Worm (Caenorhabditis elegans): ENCODE data around the gene C49H3.12.

C49H3.12 gene

DNA sequence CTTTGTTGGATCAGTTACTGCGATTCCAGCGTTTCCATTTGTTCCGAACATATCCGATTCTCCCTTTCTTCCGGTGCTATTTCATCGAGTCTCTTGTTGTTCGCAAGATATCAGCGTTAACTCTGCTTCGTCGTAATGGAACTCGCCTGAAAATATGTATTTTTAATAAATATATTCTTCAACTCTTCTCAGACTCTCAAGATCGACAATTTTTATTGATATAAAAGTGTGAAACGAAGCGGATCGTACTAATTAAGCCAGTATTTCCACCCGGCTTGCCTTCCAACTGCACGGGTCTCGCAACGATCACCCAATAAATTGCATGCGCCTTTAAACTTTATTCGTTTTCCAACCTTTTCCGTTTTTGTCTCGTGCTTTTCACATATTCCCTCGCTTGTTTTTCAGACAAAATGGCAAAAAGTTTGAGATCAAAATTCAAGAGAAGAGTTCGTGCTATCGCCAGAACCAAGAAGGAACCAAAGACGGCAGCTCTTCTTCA, 3.1 kb downstream of the C49H3.12 start, which contains the start of the genes xpo-3 and C49H3.3 (continued):
- TF ChIP-seq sptf-1 (tag; optimal IDR thresholded peaks at IDR 0.05) = no peak
- no peak for TF ChIP-seq tbx-8 (GFP tag; optimal IDR thresholded peaks at IDR 0.05)
- no peak for TF ChIP-seq nhr-28 (tag; optimal IDR thresholded peaks at IDR 0.05)
- TF ChIP-seq hlh-1 (tag; optimal IDR thresholded peaks at IDR 0.05) = no peak
- no peak for TF ChIP-seq pha-4 (tag; optimal IDR thresholded peaks at IDR 0.05)
- TF ChIP-seq sem-2 (GFP tag; optimal IDR thresholded peaks at IDR 0.05) = no peak
- TF ChIP-seq ceh-43 (GFP tag; optimal IDR thresholded peaks at IDR 0.05) = no peak
- no peak for TF ChIP-seq lin-32 (GFP tag; optimal IDR thresholded peaks at IDR 0.05)
- no peak for TF ChIP-seq zip-8 (tag; optimal IDR thresholded peaks at IDR 0.05)
- no peak for TF ChIP-seq unc-120 (tag; optimal IDR thresholded peaks at IDR 0.05; ENCODE audit: poor library complexity, severe bottlenecking)

DNA sequence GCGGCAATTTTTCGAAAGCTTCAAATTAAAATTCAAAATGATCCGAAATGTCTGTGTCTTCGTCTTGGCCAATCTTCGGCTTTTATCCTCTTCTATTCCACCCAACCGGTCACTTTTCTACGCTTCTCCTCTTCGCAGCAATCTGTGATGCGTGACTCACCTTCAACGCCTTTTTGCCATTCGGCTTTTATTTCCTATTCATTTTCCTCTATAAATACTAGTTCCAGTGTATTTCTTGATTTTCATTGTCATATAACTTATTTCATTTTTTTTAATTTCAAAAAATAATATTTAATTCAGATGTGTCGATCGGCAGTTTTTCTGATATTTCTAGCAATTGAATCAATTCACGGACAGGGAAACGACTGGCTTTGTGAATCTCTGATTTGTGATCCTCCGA, 7.0 kb downstream of the C49H3.12 start, which contains the start of gene C49H3.16:
TSS of gene C49H3.16 (plus strand) at position 301 of the 400 bp plus-strand sequence.
- TF ChIP-seq blmp-1 (tag; optimal IDR thresholded peaks at IDR 0.05) (no peak), cnd-1 (tag; optimal IDR thresholded peaks at IDR 0.05) (no peak), unc-62 (GFP tag; optimal IDR thresholded peaks at IDR 0.05) (no peak), unc-120 (tag; optimal IDR thresholded peaks at IDR 0.05; ENCODE audit: poor library complexity, severe bottlenecking) (no peak), lin-32 (GFP tag; optimal IDR thresholded peaks at IDR 0.05) (no peak), mls-2 (tag; optimal IDR thresholded peaks at IDR 0.05) (no peak)

DNA sequence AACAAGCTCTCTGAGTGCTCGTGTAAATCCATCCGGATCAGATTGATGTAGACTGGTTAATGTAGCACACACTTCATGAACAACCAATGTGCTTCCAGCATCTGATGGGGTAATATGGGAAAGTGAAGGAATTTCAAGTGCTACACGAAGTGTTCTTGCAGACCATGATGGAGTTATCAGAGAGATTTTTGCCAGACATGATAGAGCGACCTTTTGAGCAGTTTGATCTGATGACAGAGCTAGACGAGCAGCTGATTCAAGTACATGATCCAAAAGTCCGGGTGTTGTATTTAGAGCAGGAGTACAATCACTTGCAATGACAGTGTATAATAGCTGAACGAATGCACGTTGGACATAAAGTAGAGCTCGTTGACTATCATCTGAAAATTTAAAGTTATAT, 9.2 kb downstream of the C49H3.12 start:
- no peak for TF ChIP-seq ham-2 (GFP tag; optimal IDR thresholded peaks at IDR 0.05)
- no peak for TF ChIP-seq bed-3 (GFP tag; optimal IDR thresholded peaks at IDR 0.05)
- TF ChIP-seq cnd-1 (tag; optimal IDR thresholded peaks at IDR 0.05) = no peak
- no peak for TF ChIP-seq drap-1 (GFP tag; optimal IDR thresholded peaks at IDR 0.05)
- TF ChIP-seq flh-1 (GFP tag; optimal IDR thresholded peaks at IDR 0.05) = no peak
- TF ChIP-seq lin-13 (tag; optimal IDR thresholded peaks at IDR 0.05) = no peak
- TF ChIP-seq unc-39 (tag; optimal IDR thresholded peaks at IDR 0.05) = no peak

DNA sequence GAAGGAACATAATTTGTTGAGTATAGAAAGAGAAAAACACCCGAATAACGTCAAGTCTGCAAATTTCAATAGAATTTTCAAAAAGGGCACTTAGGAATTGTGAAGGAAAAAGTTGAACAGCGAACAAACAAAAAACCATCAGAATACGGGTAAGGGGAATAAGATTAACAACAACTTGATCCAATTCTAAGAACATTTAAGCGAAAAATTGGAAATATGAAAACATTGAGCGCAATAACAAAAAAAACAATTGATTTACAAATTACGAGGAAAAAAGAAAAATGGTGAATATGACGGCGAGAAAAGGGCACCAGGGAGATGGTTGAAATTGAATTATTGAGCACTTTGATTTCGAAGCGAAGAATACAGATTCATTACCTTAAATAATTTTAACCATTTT, 10.2 kb downstream of the C49H3.12 start:
- no peak for TF ChIP-seq sem-2 (GFP tag; optimal IDR thresholded peaks at IDR 0.05)
- TF ChIP-seq bed-3 (GFP tag; optimal IDR thresholded peaks at IDR 0.05) = no peak
- TF ChIP-seq drap-1 (GFP tag; optimal IDR thresholded peaks at IDR 0.05) = no peak
- no peak for TF ChIP-seq cnd-1 (tag; optimal IDR thresholded peaks at IDR 0.05)
- no peak for TF ChIP-seq nhr-28 (tag; optimal IDR thresholded peaks at IDR 0.05)
- TF ChIP-seq ham-2 (GFP tag; optimal IDR thresholded peaks at IDR 0.05) = no peak
- TF ChIP-seq unc-62 (GFP tag; optimal IDR thresholded peaks at IDR 0.05) = no peak
- no peak for TF ChIP-seq unc-39 (tag; optimal IDR thresholded peaks at IDR 0.05)
- TF ChIP-seq lsy-2 (tag; optimal IDR thresholded peaks at IDR 0.05) = no peak
- no peak for TF ChIP-seq ztf-11 (tag; optimal IDR thresholded peaks at IDR 0.05)
- TF ChIP-seq snpc-4 (tag; optimal IDR thresholded peaks at IDR 0.05) = no peak

DNA sequence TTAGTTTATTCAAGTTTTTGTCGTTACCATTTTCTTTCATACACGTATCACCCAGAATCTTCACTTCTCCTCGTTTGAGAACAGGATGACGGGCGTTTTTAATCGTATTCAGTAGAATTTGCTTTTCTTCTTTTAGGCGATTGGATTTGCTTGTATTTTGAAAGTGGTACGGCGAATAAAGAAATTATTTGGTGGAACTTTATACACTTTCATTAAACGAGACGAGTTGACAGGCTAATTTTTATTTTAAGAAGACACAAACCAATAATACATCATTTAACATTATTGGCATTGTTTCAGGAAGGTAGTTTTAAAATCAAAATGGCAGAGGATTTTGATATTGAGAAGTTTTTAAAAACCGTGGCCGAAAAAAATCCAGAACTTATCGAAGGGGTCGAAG, 12.1 kb downstream of the C49H3.12 start, which contains the start of gene C49H3.4:
TSS of gene C49H3.4 (plus strand) at position 301 of the 400 bp plus-strand sequence.
- TF ChIP-seq sptf-1 (tag; optimal IDR thresholded peaks at IDR 0.05) (no peak), mab-5 (tag; optimal IDR thresholded peaks at IDR 0.05) (no peak), nhr-28 (tag; optimal IDR thresholded peaks at IDR 0.05) (no peak), bed-3 (GFP tag; optimal IDR thresholded peaks at IDR 0.05) (no peak), lin-13 (tag; optimal IDR thresholded peaks at IDR 0.05) (no peak), elt-3 (tag; optimal IDR thresholded peaks at IDR 0.05) (no peak), ces-1 (GFP tag; optimal IDR thresholded peaks at IDR 0.05) (no peak), zip-8 (tag; optimal IDR thresholded peaks at IDR 0.05) (no peak), pha-4 (tag; optimal IDR thresholded peaks at IDR 0.05) (no peak), flh-1 (GFP tag; optimal IDR thresholded peaks at IDR 0.05) (no peak), hlh-1 (tag; optimal IDR thresholded peaks at IDR 0.05) (no peak), unc-120 (tag; optimal IDR thresholded peaks at IDR 0.05; ENCODE audit: poor library complexity, severe bottlenecking) (no peak), ztf-11 (tag; optimal IDR thresholded peaks at IDR 0.05) (no peak), ham-2 (GFP tag; optimal IDR thresholded peaks at IDR 0.05) (no peak), unc-62 (GFP tag; optimal IDR thresholded peaks at IDR 0.05) (no peak)

DNA sequence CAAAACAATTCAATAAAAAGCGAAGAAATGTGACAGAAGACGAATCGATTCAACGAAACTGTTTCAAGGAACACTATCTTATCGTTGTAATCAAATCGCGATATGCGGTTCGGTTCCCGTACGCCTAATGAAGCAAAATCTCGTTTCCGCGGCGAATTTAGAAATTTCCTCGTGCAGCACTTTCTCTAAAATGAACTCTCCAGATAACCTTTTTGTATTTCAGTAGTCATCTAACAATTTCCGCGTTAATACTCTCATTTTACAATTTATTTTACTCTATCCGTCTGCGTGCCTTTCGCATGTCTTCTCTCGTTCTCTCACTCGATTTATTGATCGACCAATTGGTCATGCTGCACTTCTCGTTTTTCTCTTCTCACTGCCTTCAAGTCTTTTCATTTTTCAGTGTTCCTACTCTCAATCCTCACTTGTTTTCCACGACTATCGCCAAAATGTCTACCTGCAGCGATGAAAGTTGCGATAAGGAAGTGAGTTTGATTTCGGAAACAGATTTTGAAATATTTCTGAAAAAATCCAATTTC, 16.9 kb downstream of the C49H3.12 start, which contains the start of the genes npp-27 and ntl-4:
TSS of gene npp-27 (minus strand) at position 51 of the 539 bp plus-strand sequence.
TSS of gene ntl-4 (plus strand) at position 379 of the 539 bp plus-strand sequence.
- TF ChIP-seq ces-1 (GFP tag; optimal IDR thresholded peaks at IDR 0.05) (peak; percentile 6), mep-1 (tag; optimal IDR thresholded peaks at IDR 0.05) (no peak), unc-120 (tag; optimal IDR thresholded peaks at IDR 0.05; ENCODE audit: poor library complexity, severe bottlenecking) (no peak), lin-32 (GFP tag; optimal IDR thresholded peaks at IDR 0.05) (no peak), nhr-76 (tag; optimal IDR thresholded peaks at IDR 0.05) (no peak), zip-8 (tag; optimal IDR thresholded peaks at IDR 0.05) (no peak), elt-1 (tag; optimal IDR thresholded peaks at IDR 0.05; ENCODE audit: borderline replicate concordance, insufficient read depth) (peak; percentile 83), lsy-2 (tag; optimal IDR thresholded peaks at IDR 0.05) (no peak), nhr-28 (tag; optimal IDR thresholded peaks at IDR 0.05) (no peak), flh-1 (GFP tag; optimal IDR thresholded peaks at IDR 0.05) (no peak), hlh-1 (tag; optimal IDR thresholded peaks at IDR 0.05) (peak; percentile 30), ceh-43 (GFP tag; optimal IDR thresholded peaks at IDR 0.05) (no peak), lin-13 (tag; optimal IDR thresholded peaks at IDR 0.05) (no peak), ceh-83 (GFP tag; optimal IDR thresholded peaks at IDR 0.05) (peak; percentile 33)

Data from whole organism, mixed stage, embryonic.